Worm (Caenorhabditis elegans) whole organism, mixed stage, embryonic: Measurements from ENCODE around the gene ZC455.1.

Source experiments
- hlh-1 ChIP-seq: fragments of 150-350 bp; optimal IDR thresholded peaks from 2 replicates; lab custom pipeline; 2014; ENCODE audit warnings: missing biosample characterization, missing genetic modification reagents, missing genetic modification characterization
- nhr-76 ChIP-seq: sonication (generic microtip); optimal IDR thresholded peaks from 2 replicates; lab custom pipeline; 2017; ENCODE audit warnings: missing biosample characterization, missing genetic modification characterization
- pha-4 ChIP-seq: fragments of 150-350 bp; optimal IDR thresholded peaks from 2 replicates; lab custom pipeline; 2018; ENCODE audit warnings: missing biosample characterization, missing genetic modification reagents, missing genetic modification characterization
- sem-2 ChIP-seq: fragments of 200-800 bp; sonication (Bioruptor generic); optimal IDR thresholded peaks from 2 replicates; lab custom pipeline; 2018; ENCODE audit warnings: mild to moderate bottlenecking, missing genetic modification characterization, missing compliant biosample characterization
- sptf-1 ChIP-seq: sonication (generic microtip); optimal IDR thresholded peaks from 2 replicates; lab custom pipeline; 2017; ENCODE audit warnings: mild to moderate bottlenecking, missing genetic modification characterization, moderate library complexity, missing compliant biosample characterization

DNA sequence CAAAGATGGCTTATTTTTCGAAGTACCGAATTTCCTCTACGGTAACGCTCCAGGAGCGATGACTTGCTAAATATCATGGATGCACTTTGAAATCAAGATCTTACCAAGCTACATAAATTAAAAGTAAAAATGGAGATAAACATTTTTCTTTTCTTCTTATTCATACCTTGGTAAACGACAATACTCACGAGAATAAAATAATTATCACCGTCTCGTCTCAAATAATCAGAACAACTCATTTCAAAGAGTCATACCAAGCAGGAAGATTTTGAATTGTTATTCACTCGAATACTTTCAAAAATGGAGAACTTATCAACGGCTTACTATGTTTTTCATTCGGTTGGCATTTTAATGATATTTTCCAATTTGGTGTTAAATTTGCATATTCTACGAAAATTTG lies 30.0 kb downstream of the ZC455.1 start, which contains the start of gene srbc-45:
- TF ChIP-seq sem-2 = no peak
- TF ChIP-seq pha-4 (tag; lab: Kevin White, UChicago) = no peak
- no peak for TF ChIP-seq hlh-1 (tag; lab: Kevin White, UChicago)
- TF ChIP-seq nhr-76 = no peak
- TF ChIP-seq sptf-1 (tag; lab: Kevin White, UChicago) = no peak
